Worm (Caenorhabditis elegans) whole organism, L4 larva: ENCODE data around the gene ZK177.12.
A peak's percentile ranks its signal among the peaks of the same experiment; 100 is the strongest.

Source experiments
- D1046.2 ChIP-seq: fragments of 200-800 bp; sonication (Bioruptor generic); IDR thresholded peaks from 2 replicates; pipeline ENCODE4 v1.3.6; 2022; ENCODE audit warnings: missing genetic modification characterization, missing compliant biosample characterization
- F10B5.3 ChIP-seq: sonication (generic microtip); optimal IDR thresholded peaks from 2 replicates; lab custom pipeline; 2016; ENCODE audit warnings: mild to moderate bottlenecking, missing genetic modification characterization, missing compliant biosample characterization
- F26F4.8 ChIP-seq: fragments of 200-800 bp; sonication (Bioruptor generic); conservative IDR thresholded peaks from 2 replicates; pipeline ENCODE4 v1.3.6; 2022; ENCODE audit warnings: missing genetic modification characterization, missing compliant biosample characterization
- F44E2.7 ChIP-seq: fragments of 200-800 bp; sonication (Bioruptor generic); IDR thresholded peaks from 2 replicates; pipeline ENCODE4 v2.1.2; 2022; ENCODE audit warnings: missing genetic modification characterization, missing compliant biosample characterization
- R02D3.7 ChIP-seq: fragments of 150-350 bp; sonication (generic microtip); optimal IDR thresholded peaks from 3 replicates; lab custom pipeline; 2014; ENCODE audit warnings: missing biosample characterization, missing genetic modification characterization
- T26A8.4 ChIP-seq: fragments of 200-800 bp; sonication (Bioruptor generic); IDR thresholded peaks from 2 replicates; pipeline ENCODE4 v1.3.6; 2022; ENCODE audit warnings: missing genetic modification characterization, missing compliant biosample characterization
- Y105C5A.15 ChIP-seq: fragments of 200-800 bp; sonication (Bioruptor generic); IDR thresholded peaks from 2 replicates; pipeline ENCODE4 v1.3.6; 2022; ENCODE audit warnings: missing genetic modification characterization, missing compliant biosample characterization
- Y5F2A.4 ChIP-seq: fragments of 200-800 bp; sonication (Bioruptor generic); optimal IDR thresholded peaks from 2 replicates; lab custom pipeline; 2018; ENCODE audit warnings: mild to moderate bottlenecking, missing genetic modification characterization, missing compliant biosample characterization
- Y75B8A.6 ChIP-seq: fragments of 200-800 bp; sonication (Bioruptor generic); IDR thresholded peaks from 2 replicates; pipeline ENCODE4 v1.3.6; 2022; ENCODE audit warnings: missing genetic modification reagents, missing genetic modification characterization, missing compliant biosample characterization
- ZK337.2 ChIP-seq: fragments of 200-800 bp; sonication (Bioruptor generic); IDR thresholded peaks from 2 replicates; pipeline ENCODE4 v1.3.6; 2022; ENCODE audit warnings: missing genetic modification reagents, missing genetic modification characterization, missing compliant biosample characterization
- aly-2 ChIP-seq: sonication (generic microtip); optimal IDR thresholded peaks from 2 replicates; lab custom pipeline; 2018; ENCODE audit warnings: missing biosample characterization, missing genetic modification characterization
- ama-1 ChIP-seq: fragments of 150-350 bp; optimal IDR thresholded peaks from 2 replicates; lab custom pipeline; 2014; ENCODE audit warnings: inconsistent platforms, mixed read lengths
- arid-1 ChIP-seq: fragments of 200-800 bp; sonication (Bioruptor generic); conservative IDR thresholded peaks from 2 replicates; pipeline ENCODE4 v1.3.6; 2022; ENCODE audit warnings: missing genetic modification reagents, missing genetic modification characterization, missing compliant biosample characterization
- attf-4 ChIP-seq: sonication (generic microtip); optimal IDR thresholded peaks from 3 replicates; lab custom pipeline; 2017; ENCODE audit warnings: missing biosample characterization, missing genetic modification characterization
- ceh-28 ChIP-seq: fragments of 150-350 bp; optimal IDR thresholded peaks from 2 replicates; lab custom pipeline; 2014; ENCODE audit warnings: missing biosample characterization, missing genetic modification reagents, missing genetic modification characterization
- ceh-44 ChIP-seq: fragments of 200-800 bp; sonication (Bioruptor generic); IDR thresholded peaks from 2 replicates; pipeline ENCODE4 v1.3.6; 2022; ENCODE audit warnings: missing genetic modification reagents, missing genetic modification characterization, missing compliant biosample characterization
- ces-1 ChIP-seq: fragments of 150-350 bp; sonication (generic microtip); optimal IDR thresholded peaks from 4 replicates; lab custom pipeline; 2014; ENCODE audit warnings: missing biosample characterization, missing genetic modification reagents, missing genetic modification characterization
- cey-2 ChIP-seq: sonication (generic microtip); optimal IDR thresholded peaks from 3 replicates; lab custom pipeline; 2017; ENCODE audit warnings: missing genetic modification characterization, mild to moderate bottlenecking, missing compliant biosample characterization, antibody characterized with exemption, borderline replicate concordance; ENCODE audit not compliant: insufficient read depth
- daf-12 ChIP-seq: fragments of 150-350 bp; optimal IDR thresholded peaks from 2 replicates; lab custom pipeline; 2014; ENCODE audit warnings: missing biosample characterization, missing genetic modification reagents, missing genetic modification characterization
- dmd-6 ChIP-seq: fragments of 200-800 bp; sonication (Bioruptor generic); IDR thresholded peaks from 2 replicates; pipeline ENCODE4 v1.3.6; 2022; ENCODE audit warnings: missing genetic modification reagents, missing genetic modification characterization, missing compliant biosample characterization
- dmd-8 ChIP-seq: fragments of 200-800 bp; sonication (Bioruptor generic); IDR thresholded peaks from 2 replicates; pipeline ENCODE4 v1.3.6; 2022; ENCODE audit warnings: missing genetic modification characterization, missing compliant biosample characterization
- dpl-1 ChIP-seq: fragments of 150-350 bp; optimal IDR thresholded peaks from 2 replicates; lab custom pipeline; 2014; ENCODE audit warnings: missing biosample characterization, missing genetic modification reagents, missing genetic modification characterization
- egl-27 ChIP-seq: sonication (generic microtip); optimal IDR thresholded peaks from 3 replicates; lab custom pipeline; 2017; ENCODE audit warnings: missing biosample characterization, missing genetic modification reagents, missing genetic modification characterization
- fos-1 ChIP-seq: fragments of 150-350 bp; optimal IDR thresholded peaks from 2 replicates; lab custom pipeline; 2014; ENCODE audit warnings: missing biosample characterization, missing genetic modification characterization
- hlh-11 ChIP-seq: fragments of 200-800 bp; sonication (Bioruptor generic); optimal IDR thresholded peaks from 2 replicates; lab custom pipeline; 2018; ENCODE audit warnings: mild to moderate bottlenecking, missing genetic modification characterization, missing compliant biosample characterization
- hlh-30 ChIP-seq: sonication (generic microtip); optimal IDR thresholded peaks from 2 replicates; lab custom pipeline; 2017; ENCODE audit warnings: antibody characterized with exemption, mild to moderate bottlenecking, missing genetic modification characterization, missing compliant biosample characterization; ENCODE audit not compliant: insufficient read depth
- jun-1 ChIP-seq: fragments of 150-350 bp; optimal IDR thresholded peaks from 2 replicates; lab custom pipeline; 2014; ENCODE audit warnings: missing biosample characterization, missing genetic modification reagents, missing genetic modification characterization
- lim-7 ChIP-seq: fragments of 200-800 bp; sonication (Bioruptor generic); IDR thresholded peaks from 2 replicates; pipeline ENCODE4 v1.3.6; 2022; ENCODE audit warnings: missing genetic modification characterization, missing compliant biosample characterization
- lin-29 ChIP-seq: fragments of 200-800 bp; sonication (Bioruptor generic); IDR thresholded peaks from 2 replicates; pipeline ENCODE4 v1.3.6; 2022; ENCODE audit warnings: missing genetic modification reagents, missing genetic modification characterization, missing compliant biosample characterization
- lsy-2 ChIP-seq, 2 experiments: fragments of 150-350 bp in 1 of 2; sonication (generic microtip) in 1 of 2; optimal IDR thresholded peaks; 2 replicates each; lab custom pipeline; 2014 to 2017; ENCODE audit warnings: missing biosample characterization in 2 of 2, missing genetic modification characterization in 2 of 2
- mdt-29 ChIP-seq: fragments of 200-800 bp; sonication (Bioruptor generic); IDR thresholded peaks from 2 replicates; pipeline ENCODE4 v1.3.6; 2022; ENCODE audit warnings: missing genetic modification reagents, missing genetic modification characterization, missing compliant biosample characterization
- mes-2 ChIP-seq: sonication (generic microtip); optimal IDR thresholded peaks from 2 replicates; lab custom pipeline; 2016; ENCODE audit warnings: missing genotype, mild to moderate bottlenecking, missing genetic modification characterization, missing compliant biosample characterization; ENCODE audit not compliant: poor library complexity, severe bottlenecking
- mxl-2 ChIP-seq: fragments of 200-800 bp; sonication (Bioruptor generic); conservative IDR thresholded peaks from 2 replicates; pipeline ENCODE4 v1.3.6; 2022; ENCODE audit warnings: missing genetic modification reagents, missing genetic modification characterization, missing compliant biosample characterization
- nhr-10 ChIP-seq: fragments of 150-350 bp; optimal IDR thresholded peaks from 2 replicates; lab custom pipeline; 2014; ENCODE audit warnings: missing biosample characterization, missing genetic modification characterization
- nhr-28 ChIP-seq: fragments of 150-350 bp; optimal IDR thresholded peaks from 2 replicates; lab custom pipeline; 2014; ENCODE audit warnings: missing biosample characterization, missing genetic modification characterization
- nhr-77 ChIP-seq: fragments of 150-350 bp; optimal IDR thresholded peaks from 2 replicates; lab custom pipeline; 2014; ENCODE audit warnings: missing biosample characterization, missing genetic modification characterization
- pha-4 ChIP-seq, 2 experiments: fragments of 150-350 bp in 1 of 2; fragments of 200-800 bp in 1 of 2; sonication (Bioruptor generic) in 1 of 2; IDR thresholded peaks in 1 of 2; optimal IDR thresholded peaks in 1 of 2; 2 replicates each; pipeline versions ENCODE4 v1.3.6 to Lab custom; 2014 to 2022; ENCODE audit warnings: missing genetic modification characterization in 2 of 2, missing genetic modification reagents in 2 of 2, missing biosample characterization in 1 of 2, missing compliant biosample characterization in 1 of 2
- php-3 ChIP-seq: fragments of 200-800 bp; sonication (Bioruptor generic); IDR thresholded peaks from 2 replicates; pipeline ENCODE4 v1.3.6; 2022; ENCODE audit warnings: missing genetic modification reagents, missing genetic modification characterization, missing compliant biosample characterization
- saeg-2 ChIP-seq: fragments of 200-800 bp; sonication (Bioruptor generic); IDR thresholded peaks from 2 replicates; pipeline ENCODE4 v1.3.6; 2022; ENCODE audit warnings: missing genetic modification reagents, missing genetic modification characterization, missing compliant biosample characterization
- sdz-12 ChIP-seq: fragments of 200-800 bp; sonication (Bioruptor generic); optimal IDR thresholded peaks from 2 replicates; lab custom pipeline; 2018; ENCODE audit warnings: mild to moderate bottlenecking, missing genetic modification characterization, missing compliant biosample characterization
- snpc-4 ChIP-seq: fragments of 150-350 bp; optimal IDR thresholded peaks from 2 replicates; lab custom pipeline; 2014; ENCODE audit warnings: missing biosample characterization, missing genetic modification characterization
- unc-130 ChIP-seq: sonication (generic microtip); optimal IDR thresholded peaks from 2 replicates; lab custom pipeline; 2016; ENCODE audit warnings: missing genetic modification reagents, missing genetic modification characterization, missing compliant biosample characterization
- unc-62 ChIP-seq, 3 experiments: fragments of 150-350 bp in 1 of 3; sonication (generic microtip); optimal IDR thresholded peaks in 2 of 3; peaks in 1 of 3; 1 replicate in 1 of 3; 2 replicates in 2 of 3; lab custom pipeline; 2014 to 2017; ENCODE audit warnings: missing biosample characterization in 3 of 3, missing genetic modification characterization in 3 of 3, missing genetic modification reagents in 3 of 3, missing genotype in 1 of 3
- vab-7 ChIP-seq: fragments of 200-800 bp; sonication (Bioruptor generic); IDR thresholded peaks from 2 replicates; pipeline ENCODE4 v1.3.6; 2022; ENCODE audit warnings: missing genetic modification reagents, missing genetic modification characterization, missing compliant biosample characterization
- zfp-2 ChIP-seq: sonication (generic microtip); optimal IDR thresholded peaks from 2 replicates; lab custom pipeline; 2016; ENCODE audit warnings: mild to moderate bottlenecking, missing genetic modification characterization, missing compliant biosample characterization
- zip-11 ChIP-seq: fragments of 200-800 bp; sonication (Bioruptor generic); IDR thresholded peaks from 2 replicates; pipeline ENCODE4 v1.3.6; 2022; ENCODE audit warnings: missing genetic modification characterization, missing compliant biosample characterization
- zip-2 ChIP-seq: fragments of 150-350 bp; optimal IDR thresholded peaks from 2 replicates; lab custom pipeline; 2014; ENCODE audit warnings: missing biosample characterization, missing genetic modification characterization
- ztf-11 ChIP-seq: fragments of 150-350 bp; optimal IDR thresholded peaks from 2 replicates; lab custom pipeline; 2014; ENCODE audit warnings: missing biosample characterization, missing genetic modification characterization

ZK177.12 gene

ce11 chrII:5543476-5544144, 22.1 kb downstream of the ZK177.12 start (continued):
- peak; percentile 94 for TF ChIP-seq hlh-30
- TF ChIP-seq mxl-2 (GFP tag; lab: Robert Waterston, UW): peak; percentile 85; the same call in 1 of the 2 replicates
- TF ChIP-seq aly-2: peak; percentile 87
- TF ChIP-seq mdt-29 (GFP tag; lab: Robert Waterston, UW): peak; percentile 99
- peak; percentile 88 for TF ChIP-seq ZK337.2 (GFP tag; lab: Robert Waterston, UW)
- peak; percentile 99 for TF ChIP-seq T26A8.4 (GFP tag; lab: Robert Waterston, UW)
- TF ChIP-seq ceh-44 (GFP tag; lab: Robert Waterston, UW): peak; percentile 94
- TF ChIP-seq F10B5.3 (tag; lab: Kevin White, UChicago): peak; percentile 93
- TF ChIP-seq vab-7: peak; percentile 94
- TF ChIP-seq cey-2 (tag; lab: Kevin White, UChicago): peak; percentile 92
- peak; percentile 83 for TF ChIP-seq Y105C5A.15 (GFP tag; lab: Robert Waterston, UW)
- 0 out of 2 replicates have a peak, but pooled peaks have one; percentile 69 for TF ChIP-seq F44E2.7
- TF ChIP-seq arid-1: peak; percentile 96
- TF ChIP-seq F26F4.8: no peak
- TF ChIP-seq ceh-28 (tag; lab: Kevin White, UChicago): peak; percentile 33
- TF ChIP-seq nhr-77 (tag; lab: Kevin White, UChicago): peak; percentile 97
- peak; percentile 100 for TF ChIP-seq ama-1 (lab: Kevin White, UChicago)
- peak; percentile 44 for TF ChIP-seq R02D3.7 (tag; lab: Kevin White, UChicago)
- TF ChIP-seq nhr-10 (tag; lab: Kevin White, UChicago): peak; percentile 96
- TF ChIP-seq daf-12 (tag; lab: Kevin White, UChicago): no peak
- peak; percentile 95 for TF ChIP-seq saeg-2
- TF ChIP-seq dpl-1 (GFP tag; lab: Kevin White, UChicago): peak; percentile 85
- TF ChIP-seq zip-11 (GFP tag; lab: Robert Waterston, UW): 0 out of 2 replicates have a peak, but pooled peaks have one; percentile 7
- TF ChIP-seq pha-4 (GFP tag; IDR thresholded peaks at IDR 0.05; lab: Robert Waterston, UW): peak; percentile 96
- TF ChIP-seq pha-4 (tag; optimal IDR thresholded peaks at IDR 0.05; lab: Kevin White, UChicago): peak; percentile 88
- peak; percentile 86 for TF ChIP-seq php-3 (GFP tag; lab: Robert Waterston, UW)
- peak; percentile 34 for TF ChIP-seq unc-130
- TF ChIP-seq dmd-8 (GFP tag; lab: Robert Waterston, UW): peak; percentile 61; the same call in 1 of the 2 replicates
- TF ChIP-seq mes-2 (tag; lab: Kevin White, UChicago): peak; percentile 97
- peak; percentile 99 for TF ChIP-seq snpc-4
- TF ChIP-seq dmd-6 (GFP tag; lab: Robert Waterston, UW): peak; percentile 98
- peak; percentile 93 for TF ChIP-seq ces-1 (GFP tag; lab: Kevin White, UChicago)
- TF ChIP-seq lsy-2 (tag; optimal IDR thresholded peaks at IDR 0.05; lab: Kevin White, UChicago): peak; percentile 94 to 96
- peak; percentile 77 for TF ChIP-seq fos-1 (tag; lab: Kevin White, UChicago)
- TF ChIP-seq egl-27 (tag; lab: Kevin White, UChicago): no peak
- TF ChIP-seq lin-29 (GFP tag; lab: Robert Waterston, UW): peak; percentile 91
- TF ChIP-seq Y75B8A.6 (GFP tag; lab: Robert Waterston, UW): peak; percentile 76; the same call in 1 of the 2 replicates
- peak; percentile 63 for TF ChIP-seq attf-4 (tag; lab: Kevin White, UChicago)
- TF ChIP-seq D1046.2: peak; percentile 93
- TF ChIP-seq unc-62 (GFP tag; optimal IDR thresholded peaks at IDR 0.05 in 1 of 2; lab: Kevin White, UChicago): peak in 1 of 2 experiments; percentile 100
- peak; percentile 94 for TF ChIP-seq unc-62 (tag; optimal IDR thresholded peaks at IDR 0.05; lab: Kevin White, UChicago)
- TF ChIP-seq hlh-11 (tag; lab: Kevin White, UChicago): peak; percentile 97
- TF ChIP-seq sdz-12 (GFP tag; lab: Kevin White, UChicago): peak; percentile 94
- TF ChIP-seq Y5F2A.4 (GFP tag; lab: Kevin White, UChicago): peak; percentile 86
- peak; percentile 79 for TF ChIP-seq zfp-2
- peak; percentile 78 for TF ChIP-seq lim-7 (GFP tag; lab: Robert Waterston, UW)
- peak; percentile 95 for TF ChIP-seq nhr-28 (tag; lab: Kevin White, UChicago)
- TF ChIP-seq jun-1 (tag; lab: Kevin White, UChicago): peak; percentile 97
- peak; percentile 42 for TF ChIP-seq ztf-11
- TF ChIP-seq zip-2 (tag; lab: Kevin White, UChicago): peak; percentile 92
